Fruit fly (Drosophila melanogaster) whole organism, prepupa: ENCODE results near the gene GstD8.

Source experiments
- Blimp-1 ChIP-seq: fragments of 200-800 bp; sonication (Bioruptor generic); optimal IDR thresholded peaks from 3 replicates; lab custom pipeline; 2017; ENCODE audit warnings: missing biosample characterization, missing genetic modification characterization, mild to moderate bottlenecking, moderate library complexity, missing genetic modification reagents
- CG8319 ChIP-seq: fragments of 200-800 bp; sonication (Bioruptor generic); optimal IDR thresholded peaks from 3 replicates; lab custom pipeline; 2016; ENCODE audit warnings: missing biosample characterization, missing genetic modification characterization
- Gug ChIP-seq: fragments of 200-800 bp; sonication (Bioruptor generic); IDR thresholded peaks from 2 replicates; pipeline ENCODE4 v1.3.6; 2022; ENCODE audit warnings: missing biosample characterization, missing genetic modification characterization
- acj6 ChIP-seq: fragments of 200-800 bp; sonication (Bioruptor generic); optimal IDR thresholded peaks from 3 replicates; lab custom pipeline; 2016; ENCODE audit warnings: missing biosample characterization, missing genetic modification characterization
- lz ChIP-seq: fragments of 200-800 bp; sonication (Bioruptor generic); optimal IDR thresholded peaks from 3 replicates; lab custom pipeline; 2016; ENCODE audit warnings: missing biosample characterization, missing genetic modification characterization
- topi ChIP-seq: fragments of 200-800 bp; sonication (Bioruptor generic); optimal IDR thresholded peaks from 3 replicates; lab custom pipeline; 2016; ENCODE audit warnings: missing biosample characterization, missing genetic modification characterization

DNA sequence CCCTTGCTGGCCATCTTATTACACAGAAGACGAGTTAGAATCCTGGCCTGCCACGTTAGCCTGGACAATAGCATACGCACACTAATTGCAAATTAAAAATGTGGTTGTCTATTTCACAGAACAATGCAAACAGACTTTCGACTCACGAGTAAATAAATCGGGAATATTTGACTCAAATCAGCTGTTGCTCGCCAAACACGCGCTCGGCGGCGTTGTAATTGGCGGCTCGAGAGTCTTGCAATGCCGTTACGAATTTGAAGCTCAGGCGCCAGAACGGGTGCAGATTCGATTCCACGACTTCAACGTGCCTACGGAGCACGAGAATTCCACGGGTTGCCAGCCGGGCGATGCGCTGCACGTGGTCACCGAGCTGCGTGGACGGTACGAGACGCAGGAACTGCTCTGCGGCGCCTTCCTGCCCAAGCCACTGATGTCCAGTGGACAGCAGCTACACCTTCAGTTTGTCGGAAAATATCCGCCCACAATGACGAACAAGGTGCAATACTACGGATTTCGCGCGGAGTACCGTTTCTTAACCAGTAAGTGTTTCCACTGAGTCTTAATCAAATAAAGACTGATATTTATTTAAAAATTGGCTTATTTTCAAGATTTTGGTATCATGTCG lies 22.0 kb downstream of the GstD8 start, which contains the start of gene DNAlig3:
- no peak for TF ChIP-seq acj6 (GFP tag; lab: Kevin White, UChicago)
- TF ChIP-seq topi = no peak
- TF ChIP-seq CG8319 = no peak
- no peak for TF ChIP-seq lz (GFP tag; lab: Kevin White, UChicago)
- TF ChIP-seq Blimp-1 (GFP tag; lab: Kevin White, UChicago) = no peak
- TF ChIP-seq Gug = no peak
